Fruit fly (Drosophila melanogaster) whole organism, embryonic: ENCODE data around the gene ninaB.
A peak's percentile ranks its signal among the peaks of the same experiment; 100 is the strongest.

Experiments
- Ada2b ChIP-seq: fragments of 200-800 bp; sonication (Bioruptor generic); IDR thresholded peaks from 2 replicates; pipeline ENCODE4 v1.3.6; 2022; ENCODE audit warnings: missing biosample characterization, missing genetic modification characterization
- Atf6 ChIP-seq: fragments of 200-800 bp; sonication (Bioruptor generic); IDR thresholded peaks from 2 replicates; pipeline ENCODE4 v1.3.6; 2022; ENCODE audit warnings: missing biosample characterization, missing genetic modification characterization
- B-H1 ChIP-seq: fragments of 200-800 bp; sonication (Bioruptor generic); IDR thresholded peaks from 3 replicates; pipeline ENCODE4 v1.3.6; 2022; ENCODE audit warnings: missing biosample characterization, missing genetic modification characterization
- BEAF-32 ChIP-seq: fragments of 200-800 bp; sonication (Bioruptor generic); optimal IDR thresholded peaks from 3 replicates; lab custom pipeline; 2017; ENCODE audit warnings: missing biosample characterization, missing genetic modification characterization, mild to moderate bottlenecking, moderate library complexity, missing genetic modification reagents
- Bdp1 ChIP-seq: fragments of 200-800 bp; sonication (Bioruptor generic); optimal IDR thresholded peaks from 3 replicates; lab custom pipeline; 2016; ENCODE audit warnings: missing biosample characterization, missing genetic modification characterization
- CG10147 ChIP-seq: fragments of 200-800 bp; sonication (Bioruptor generic); optimal IDR thresholded peaks from 2 replicates; lab custom pipeline; 2019; ENCODE audit warnings: missing biosample characterization, mild to moderate bottlenecking, missing genetic modification characterization, moderate library complexity
- CG10431 ChIP-seq: fragments of 200-800 bp; sonication (Bioruptor generic); optimal IDR thresholded peaks from 3 replicates; lab custom pipeline; 2018; ENCODE audit warnings: missing biosample characterization, mild to moderate bottlenecking, missing genetic modification characterization
- CG12744 ChIP-seq: fragments of 200-800 bp; sonication (Bioruptor generic); optimal IDR thresholded peaks from 2 replicates; lab custom pipeline; 2016; ENCODE audit warnings: missing biosample characterization, missing genetic modification characterization
- CG14050 ChIP-seq: fragments of 200-800 bp; sonication (Bioruptor generic); IDR thresholded peaks from 3 replicates; pipeline ENCODE4 v1.3.6; 2022; ENCODE audit warnings: missing biosample characterization, missing genetic modification characterization
- CG1603 ChIP-seq: fragments of 200-800 bp; sonication (Bioruptor generic); optimal IDR thresholded peaks from 2 replicates; lab custom pipeline; 2019; ENCODE audit warnings: missing biosample characterization, mild to moderate bottlenecking, missing genetic modification characterization, moderate library complexity
- CG17359 ChIP-seq: fragments of 200-800 bp; sonication (Bioruptor generic); optimal IDR thresholded peaks from 3 replicates; lab custom pipeline; 2018; ENCODE audit warnings: missing biosample characterization, mild to moderate bottlenecking, missing genetic modification characterization, moderate library complexity
- CG17829 ChIP-seq: fragments of 200-800 bp; optimal IDR thresholded peaks from 2 replicates; lab custom pipeline; 2019; ENCODE audit warnings: missing biosample characterization, mild to moderate bottlenecking, missing genetic modification characterization, moderate library complexity
- CG2129 ChIP-seq: fragments of 200-800 bp; sonication (Bioruptor generic); IDR thresholded peaks from 2 replicates; pipeline ENCODE4 v1.3.6; 2022; ENCODE audit warnings: missing biosample characterization, missing genetic modification characterization; ENCODE audit not compliant: partially characterized antibody
- CG2712 ChIP-seq: fragments of 200-800 bp; optimal IDR thresholded peaks from 3 replicates; lab custom pipeline; 2019; ENCODE audit warnings: missing biosample characterization, mild to moderate bottlenecking, missing genetic modification characterization, moderate library complexity
- CG32532 ChIP-seq: fragments of 200-800 bp; sonication (Bioruptor generic); IDR thresholded peaks from 2 replicates; pipeline ENCODE4 v1.3.6; 2022; ENCODE audit warnings: missing biosample characterization, missing genetic modification characterization
- CG34224 ChIP-seq: fragments of 200-800 bp; sonication (Bioruptor generic); IDR thresholded peaks from 3 replicates; pipeline ENCODE4 v1.3.6; 2022; ENCODE audit warnings: missing biosample characterization, missing genetic modification characterization; ENCODE audit not compliant: partially characterized antibody
- CG6689 ChIP-seq: fragments of 200-800 bp; sonication (Bioruptor generic); IDR thresholded peaks from 2 replicates; pipeline ENCODE4 v1.3.6; 2022; ENCODE audit warnings: missing biosample characterization, missing genetic modification characterization
- CG7556 ChIP-seq: fragments of 200-800 bp; sonication (Bioruptor generic); optimal IDR thresholded peaks from 2 replicates; lab custom pipeline; 2017; ENCODE audit warnings: missing biosample characterization, mild to moderate bottlenecking, missing genetic modification characterization
- CG8765 ChIP-seq: fragments of 200-800 bp; sonication (Bioruptor generic); IDR thresholded peaks from 2 replicates; pipeline ENCODE4 v1.3.6; 2022; ENCODE audit warnings: missing biosample characterization, missing genetic modification characterization
- CG9437 ChIP-seq: fragments of 200-800 bp; sonication (Bioruptor generic); optimal IDR thresholded peaks from 2 replicates; lab custom pipeline; 2018; ENCODE audit warnings: missing biosample characterization, mild to moderate bottlenecking, missing genetic modification characterization
- HLH4C ChIP-seq: fragments of 200-800 bp; sonication (Bioruptor generic); IDR thresholded peaks from 3 replicates; pipeline ENCODE4 v1.3.6; 2022; ENCODE audit warnings: missing biosample characterization, missing genetic modification characterization; ENCODE audit not compliant: partially characterized antibody
- Hmr ChIP-seq: fragments of 200-800 bp; sonication (Bioruptor generic); optimal IDR thresholded peaks from 3 replicates; lab custom pipeline; 2017; ENCODE audit warnings: mild to moderate bottlenecking, missing biosample characterization, missing genetic modification reagents, missing genetic modification characterization
- Lim3 ChIP-seq: fragments of 200-800 bp; sonication (Bioruptor generic); IDR thresholded peaks from 2 replicates; pipeline ENCODE4 v1.3.6; 2022; ENCODE audit warnings: missing biosample characterization, missing genetic modification characterization
- MBD-R2 ChIP-seq: fragments of 200-800 bp; sonication (Bioruptor generic); IDR thresholded peaks from 2 replicates; pipeline ENCODE4 v1.3.6; 2022; ENCODE audit warnings: missing biosample characterization, missing genetic modification characterization
- NfI ChIP-seq: fragments of 200-800 bp; sonication (Bioruptor generic); optimal IDR thresholded peaks from 3 replicates; lab custom pipeline; 2018; ENCODE audit warnings: missing biosample characterization, mild to moderate bottlenecking, missing genetic modification characterization, moderate library complexity
- Sin3A ChIP-seq: fragments of >200 bp; optimal IDR thresholded peaks from 2 replicates; lab custom pipeline; 2018
- Sox100B ChIP-seq: fragments of 200-800 bp; sonication (Bioruptor generic); optimal IDR thresholded peaks from 3 replicates; lab custom pipeline; 2018; ENCODE audit warnings: missing biosample characterization, mild to moderate bottlenecking, missing genetic modification characterization
- amos ChIP-seq: fragments of 200-800 bp; sonication (Bioruptor generic); IDR thresholded peaks from 2 replicates; pipeline ENCODE4 v1.3.6; 2022; ENCODE audit warnings: missing biosample characterization, missing genetic modification characterization; ENCODE audit not compliant: partially characterized antibody
- crp ChIP-seq, 2 experiments: fragments of 200-800 bp; sonication (Bioruptor generic); optimal IDR thresholded peaks; 2 replicates in 1 of 2; 3 replicates in 1 of 2; lab custom pipeline; 2017; ENCODE audit warnings: missing biosample characterization in 2 of 2, missing genetic modification characterization in 2 of 2, mild to moderate bottlenecking in 1 of 2, moderate library complexity in 1 of 2
- dm ChIP-seq: fragments of 200-800 bp; sonication (Bioruptor generic); optimal IDR thresholded peaks from 3 replicates; lab custom pipeline; 2016; ENCODE audit warnings: missing biosample characterization, missing genetic modification characterization
- en ChIP-seq: fragments of 200-800 bp; sonication (Bioruptor generic); optimal IDR thresholded peaks from 2 replicates; lab custom pipeline; 2016; ENCODE audit warnings: missing biosample characterization, missing genetic modification characterization
- fd64A ChIP-seq: fragments of 200-800 bp; sonication (Bioruptor generic); optimal IDR thresholded peaks from 3 replicates; lab custom pipeline; 2018; ENCODE audit warnings: missing biosample characterization, mild to moderate bottlenecking, missing genetic modification characterization
- kay ChIP-seq: fragments of 200-800 bp; sonication (Bioruptor generic); optimal IDR thresholded peaks from 2 replicates; lab custom pipeline; 2016; ENCODE audit warnings: missing biosample characterization, missing genetic modification characterization
- prd ChIP-seq, 3 experiments: fragments of >200 bp in 2 of 3; fragments of 200-800 bp in 1 of 3; sonication (Bioruptor generic) in 1 of 3; optimal IDR thresholded peaks in 2 of 3; IDR thresholded peaks in 1 of 3; 2 replicates in 2 of 3; 3 replicates in 1 of 3; pipeline versions ENCODE4 v1.3.6 to Lab custom; 2017 to 2022; ENCODE audit warnings: missing biosample characterization in 1 of 3, missing genetic modification characterization in 1 of 3
- pum ChIP-seq: fragments of 200-800 bp; sonication (Bioruptor generic); optimal IDR thresholded peaks from 2 replicates; lab custom pipeline; 2016; ENCODE audit warnings: missing biosample characterization, missing genetic modification characterization
- ranshi ChIP-seq: fragments of 200-800 bp; sonication (Bioruptor generic); IDR thresholded peaks from 2 replicates; pipeline ENCODE4 v1.3.6; 2022; ENCODE audit warnings: missing biosample characterization, missing genetic modification characterization
- slbo ChIP-seq: fragments of 200-800 bp; sonication (Bioruptor generic); IDR thresholded peaks from 2 replicates; pipeline ENCODE4 v1.3.6; 2022; ENCODE audit warnings: missing biosample characterization, missing genetic modification characterization
- sna ChIP-seq: fragments of 200-800 bp; sonication (Bioruptor generic); IDR thresholded peaks from 2 replicates; pipeline ENCODE4 v1.3.6; 2022; ENCODE audit warnings: missing biosample characterization, missing genetic modification characterization; ENCODE audit not compliant: partially characterized antibody
- stc ChIP-seq: fragments of 200-800 bp; sonication (Bioruptor generic); IDR thresholded peaks from 2 replicates; pipeline ENCODE4 v1.3.6; 2022; ENCODE audit warnings: missing biosample characterization, missing genetic modification characterization
- sug ChIP-seq: fragments of 200-800 bp; optimal IDR thresholded peaks from 2 replicates; lab custom pipeline; 2019; ENCODE audit warnings: missing biosample characterization, mild to moderate bottlenecking, missing genetic modification characterization, moderate library complexity
- trem ChIP-seq: fragments of 200-800 bp; optimal IDR thresholded peaks from 3 replicates; lab custom pipeline; 2019; ENCODE audit warnings: missing biosample characterization, mild to moderate bottlenecking, missing genetic modification characterization, moderate library complexity
- unc-4 ChIP-seq: fragments of 200-800 bp; sonication (Bioruptor generic); IDR thresholded peaks from 2 replicates; pipeline ENCODE4 v1.3.6; 2022; ENCODE audit warnings: missing biosample characterization, missing genetic modification characterization; ENCODE audit not compliant: partially characterized antibody
- vfl ChIP-seq: fragments of 200-800 bp; sonication (Bioruptor generic); optimal IDR thresholded peaks from 2 replicates; lab custom pipeline; 2016; ENCODE audit warnings: missing biosample characterization, missing genetic modification characterization

The ninaB gene

DNA sequence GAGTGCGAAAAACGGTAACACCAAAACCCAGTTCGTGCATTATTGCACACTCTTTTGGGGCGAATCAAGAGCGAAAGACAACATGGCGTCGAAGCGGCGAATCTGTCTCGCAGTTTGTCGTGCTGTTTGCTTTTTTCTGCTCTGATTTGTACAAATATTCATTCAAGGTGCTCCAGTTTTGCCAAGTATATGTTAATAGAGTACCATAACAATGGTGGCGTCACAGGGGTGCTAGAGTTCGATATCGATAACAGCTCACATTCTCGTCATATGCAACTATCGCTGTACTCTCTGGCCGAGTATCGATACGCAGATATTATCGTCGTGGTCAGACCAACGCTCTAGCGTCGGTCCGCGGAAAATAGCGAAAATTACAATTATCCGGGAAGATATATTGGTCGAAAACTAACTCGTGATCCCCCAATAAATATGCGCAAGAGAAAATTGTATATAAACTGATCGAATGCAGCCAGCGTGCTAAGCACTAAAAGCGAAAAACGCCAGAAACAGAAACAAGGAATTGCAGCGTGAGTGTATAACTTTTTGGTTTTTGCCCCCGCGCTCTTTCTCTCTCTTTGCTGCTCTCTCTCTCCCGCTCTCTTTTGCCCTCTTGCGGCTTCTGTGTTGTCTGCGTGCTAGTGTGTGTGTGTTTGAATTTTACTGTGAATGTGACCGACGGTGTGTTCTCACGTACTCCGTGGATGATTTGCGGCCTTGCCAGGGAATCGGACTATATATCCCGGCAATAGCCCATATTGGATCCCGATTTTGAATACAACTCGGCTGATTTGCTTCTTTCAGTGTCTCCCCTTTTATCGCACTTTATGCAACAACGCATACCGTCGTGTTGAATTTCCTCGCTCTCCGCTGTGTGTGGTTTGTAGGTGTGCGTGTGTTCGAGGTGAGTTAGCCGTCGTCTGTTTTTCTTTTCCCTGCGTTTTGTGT lies 16.5 kb upstream of the ninaB start, which contains the start of gene flfl (continued):
- no peak for TF ChIP-seq slbo (GFP tag; lab: Robert Waterston, UW)
- TF ChIP-seq pum (GFP tag; lab: Kevin White, UChicago): peak; percentile 13
- no peak for TF ChIP-seq en
- TF ChIP-seq Lim3 (GFP tag; lab: Robert Waterston, UW): no peak
- no peak for TF ChIP-seq CG32532 (GFP tag; lab: Robert Waterston, UW)
- TF ChIP-seq Atf6 (GFP tag; lab: Robert Waterston, UW): no peak
- peak; percentile 61 for TF ChIP-seq sug
- no peak for TF ChIP-seq ranshi (GFP tag; lab: Robert Waterston, UW)
- no peak for TF ChIP-seq prd (optimal IDR thresholded peaks at IDR 0.05; lab: Kevin White, UChicago)
- no peak for TF ChIP-seq prd (GFP tag; IDR thresholded peaks at IDR 0.05; lab: Robert Waterston, UW)
- no peak for TF ChIP-seq stc (GFP tag; lab: Robert Waterston, UW)
- peak; percentile 78 for TF ChIP-seq CG1603 (tag; lab: Kevin White, UChicago)
- no peak for TF ChIP-seq sna
- no peak for TF ChIP-seq CG34224 (GFP tag; lab: Robert Waterston, UW)
- no peak for TF ChIP-seq CG8765 (GFP tag; lab: Robert Waterston, UW)
- TF ChIP-seq Ada2b: no peak
- no peak for TF ChIP-seq CG12744 (GFP tag; lab: Kevin White, UChicago)
- TF ChIP-seq amos (GFP tag; lab: Robert Waterston, UW): no peak
- TF ChIP-seq CG6689: no peak
- TF ChIP-seq Hmr (GFP tag; lab: Kevin White, UChicago): peak; percentile 52
- TF ChIP-seq CG2129: no peak
- TF ChIP-seq CG10147: no peak
- peak; percentile 54 for TF ChIP-seq trem (tag; lab: Kevin White, UChicago)
- TF ChIP-seq fd64A (GFP tag; lab: Kevin White, UChicago): no peak
- no peak for TF ChIP-seq vfl (GFP tag; lab: Kevin White, UChicago)
- TF ChIP-seq CG17359 (tag; lab: Kevin White, UChicago): no peak
- no peak for TF ChIP-seq HLH4C (GFP tag; lab: Robert Waterston, UW)
- peak; percentile 17 for TF ChIP-seq CG17829 (tag; lab: Kevin White, UChicago)
- TF ChIP-seq BEAF-32 (GFP tag; lab: Kevin White, UChicago): peak; percentile 98
- no peak for TF ChIP-seq CG14050
- TF ChIP-seq Bdp1: peak; percentile 7
- TF ChIP-seq Sin3A (lab: Kevin White, UChicago): peak; percentile 98
- peak; percentile 23 for TF ChIP-seq NfI (GFP tag; lab: Kevin White, UChicago)
- TF ChIP-seq MBD-R2 (GFP tag; lab: Robert Waterston, UW): no peak
- TF ChIP-seq CG7556 (GFP tag; lab: Kevin White, UChicago): peak; percentile 9
- no peak for TF ChIP-seq kay (GFP tag; lab: Kevin White, UChicago)
- peak; percentile 64 for TF ChIP-seq CG9437 (GFP tag; lab: Kevin White, UChicago)
- TF ChIP-seq dm: peak; percentile 48
- TF ChIP-seq CG2712: peak; percentile 30
- TF ChIP-seq unc-4 (GFP tag; lab: Robert Waterston, UW): no peak
- TF ChIP-seq crp (GFP tag; optimal IDR thresholded peaks at IDR 0.05; lab: Kevin White, UChicago): no peak
- no peak for TF ChIP-seq B-H1 (GFP tag; lab: Robert Waterston, UW)
- no peak for TF ChIP-seq CG10431 (GFP tag; lab: Kevin White, UChicago)
- TF ChIP-seq Sox100B (GFP tag; lab: Kevin White, UChicago): no peak
- TF ChIP-seq, all 482 proteins: peak for 118
